Worm (Caenorhabditis elegans) whole organism, L4 larva: Measurements from ENCODE around the gene pak-2.

Experiments
- F26F4.8 ChIP-seq: fragments of 200-800 bp; sonication (Bioruptor generic); conservative IDR thresholded peaks from 2 replicates; pipeline ENCODE4 v1.3.6; 2022; ENCODE audit warnings: missing genetic modification characterization, missing compliant biosample characterization
- F49E8.2 ChIP-seq: sonication (generic microtip); optimal IDR thresholded peaks from 2 replicates; lab custom pipeline; 2016; ENCODE audit warnings: missing compliant biosample characterization, mild to moderate bottlenecking, missing genetic modification characterization, borderline replicate concordance
- Y105C5A.15 ChIP-seq: fragments of 200-800 bp; sonication (Bioruptor generic); IDR thresholded peaks from 2 replicates; pipeline ENCODE4 v1.3.6; 2022; ENCODE audit warnings: missing genetic modification characterization, missing compliant biosample characterization
- Y5F2A.4 ChIP-seq: fragments of 200-800 bp; sonication (Bioruptor generic); optimal IDR thresholded peaks from 2 replicates; lab custom pipeline; 2018; ENCODE audit warnings: mild to moderate bottlenecking, missing genetic modification characterization, missing compliant biosample characterization
- aha-1 ChIP-seq: fragments of 150-350 bp; peaks from one replicate; lab custom pipeline; 2014; ENCODE audit warnings: missing biosample characterization, missing genetic modification characterization
- arid-1 ChIP-seq: fragments of 200-800 bp; sonication (Bioruptor generic); conservative IDR thresholded peaks from 2 replicates; pipeline ENCODE4 v1.3.6; 2022; ENCODE audit warnings: missing genetic modification reagents, missing genetic modification characterization, missing compliant biosample characterization
- ceh-20 ChIP-seq: fragments of 200-800 bp; sonication (Bioruptor generic); IDR thresholded peaks from 2 replicates; pipeline ENCODE4 v1.3.6; 2022; ENCODE audit warnings: missing genetic modification reagents, missing genetic modification characterization, missing compliant biosample characterization
- ceh-44 ChIP-seq: fragments of 200-800 bp; sonication (Bioruptor generic); IDR thresholded peaks from 2 replicates; pipeline ENCODE4 v1.3.6; 2022; ENCODE audit warnings: missing genetic modification reagents, missing genetic modification characterization, missing compliant biosample characterization
- ceh-62 ChIP-seq: sonication (generic microtip); optimal IDR thresholded peaks from 2 replicates; lab custom pipeline; 2017; ENCODE audit warnings: missing biosample characterization, missing genetic modification characterization
- ceh-82 ChIP-seq: sonication (generic microtip); optimal IDR thresholded peaks from 2 replicates; lab custom pipeline; 2017; ENCODE audit warnings: missing biosample characterization, missing genetic modification characterization
- cey-2 ChIP-seq: sonication (generic microtip); optimal IDR thresholded peaks from 3 replicates; lab custom pipeline; 2017; ENCODE audit warnings: missing genetic modification characterization, mild to moderate bottlenecking, missing compliant biosample characterization, antibody characterized with exemption, borderline replicate concordance; ENCODE audit not compliant: insufficient read depth
- ctbp-1 ChIP-seq: fragments of 200-800 bp; sonication (Bioruptor generic); IDR thresholded peaks from 2 replicates; pipeline ENCODE4 v1.3.6; 2022; ENCODE audit warnings: missing genetic modification reagents, missing genetic modification characterization, missing compliant biosample characterization
- daf-8 ChIP-seq: fragments of 200-800 bp; sonication (Bioruptor generic); IDR thresholded peaks from 2 replicates; pipeline ENCODE4 v1.3.6; 2022; ENCODE audit warnings: missing genetic modification characterization, missing compliant biosample characterization
- dmd-8 ChIP-seq: fragments of 200-800 bp; sonication (Bioruptor generic); IDR thresholded peaks from 2 replicates; pipeline ENCODE4 v1.3.6; 2022; ENCODE audit warnings: missing genetic modification characterization, missing compliant biosample characterization
- dmd-9 ChIP-seq: fragments of 200-800 bp; sonication (Bioruptor generic); IDR thresholded peaks from 2 replicates; pipeline ENCODE4 v1.3.6; 2022; ENCODE audit warnings: missing genetic modification reagents, missing genetic modification characterization, missing compliant biosample characterization
- duxl-1 ChIP-seq: sonication (generic microtip); optimal IDR thresholded peaks from 2 replicates; lab custom pipeline; 2016; ENCODE audit warnings: mild to moderate bottlenecking, missing genetic modification characterization, moderate library complexity, missing compliant biosample characterization; ENCODE audit not compliant: poor library complexity
- egl-43 ChIP-seq: fragments of 200-800 bp; sonication (Bioruptor generic); IDR thresholded peaks from 2 replicates; pipeline ENCODE4 v1.3.6; 2022; ENCODE audit warnings: missing genetic modification reagents, missing genetic modification characterization, missing compliant biosample characterization
- fkh-10 ChIP-seq: fragments of 150-350 bp; optimal IDR thresholded peaks from 2 replicates; lab custom pipeline; 2014; ENCODE audit warnings: missing biosample characterization, missing genetic modification reagents, missing genetic modification characterization
- fos-1 ChIP-seq: fragments of 150-350 bp; optimal IDR thresholded peaks from 2 replicates; lab custom pipeline; 2014; ENCODE audit warnings: missing biosample characterization, missing genetic modification characterization
- hif-1 ChIP-seq, 2 experiments: sonication (generic microtip); optimal IDR thresholded peaks; 2 replicates each; lab custom pipeline; 2016 to 2017; ENCODE audit warnings: missing compliant biosample characterization in 2 of 2, missing genetic modification characterization in 2 of 2, missing genetic modification reagents in 2 of 2, missing genotype in 2 of 2, mild to moderate bottlenecking in 1 of 2
- hlh-11 ChIP-seq: fragments of 200-800 bp; sonication (Bioruptor generic); optimal IDR thresholded peaks from 2 replicates; lab custom pipeline; 2018; ENCODE audit warnings: mild to moderate bottlenecking, missing genetic modification characterization, missing compliant biosample characterization
- hmg-1.1 ChIP-seq: fragments of 200-800 bp; sonication (Bioruptor generic); IDR thresholded peaks from 2 replicates; pipeline ENCODE4 v1.3.6; 2022; ENCODE audit warnings: missing genetic modification reagents, missing genetic modification characterization, missing compliant biosample characterization
- lin-13 ChIP-seq: fragments of 150-350 bp; optimal IDR thresholded peaks from 2 replicates; lab custom pipeline; 2014; ENCODE audit warnings: missing biosample characterization, missing genetic modification reagents, missing genetic modification characterization
- lin-29 ChIP-seq: fragments of 200-800 bp; sonication (Bioruptor generic); IDR thresholded peaks from 2 replicates; pipeline ENCODE4 v1.3.6; 2022; ENCODE audit warnings: missing genetic modification reagents, missing genetic modification characterization, missing compliant biosample characterization
- lin-38 ChIP-seq: fragments of 200-800 bp; sonication (Bioruptor generic); IDR thresholded peaks from 2 replicates; pipeline ENCODE4 v1.3.6; 2022; ENCODE audit warnings: missing genetic modification reagents, missing genetic modification characterization, missing compliant biosample characterization
- lsy-2 ChIP-seq, 2 experiments: fragments of 150-350 bp in 1 of 2; sonication (generic microtip) in 1 of 2; optimal IDR thresholded peaks; 2 replicates each; lab custom pipeline; 2014 to 2017; ENCODE audit warnings: missing biosample characterization in 2 of 2, missing genetic modification characterization in 2 of 2
- madf-9 ChIP-seq: fragments of 200-800 bp; sonication (Bioruptor generic); conservative IDR thresholded peaks from 2 replicates; pipeline ENCODE4 v1.3.6; 2022; ENCODE audit warnings: missing genetic modification reagents, missing genetic modification characterization, missing compliant biosample characterization
- mep-1 ChIP-seq: fragments of 150-350 bp; sonication (generic microtip); optimal IDR thresholded peaks from 3 replicates; lab custom pipeline; 2014; ENCODE audit warnings: missing biosample characterization, missing genetic modification characterization
- nhr-11 ChIP-seq: fragments of 150-350 bp; optimal IDR thresholded peaks from 2 replicates; lab custom pipeline; 2014; ENCODE audit warnings: missing biosample characterization, missing genetic modification characterization
- nhr-111 ChIP-seq: fragments of 200-800 bp; sonication (Bioruptor generic); optimal IDR thresholded peaks from 2 replicates; lab custom pipeline; 2018; ENCODE audit warnings: mild to moderate bottlenecking, missing genetic modification characterization, missing compliant biosample characterization
- nhr-6 ChIP-seq: fragments of 150-350 bp; optimal IDR thresholded peaks from 2 replicates; lab custom pipeline; 2014; ENCODE audit warnings: missing biosample characterization, missing genetic modification characterization
- nhr-76 ChIP-seq: fragments of 150-350 bp; optimal IDR thresholded peaks from 2 replicates; lab custom pipeline; 2014; ENCODE audit warnings: missing biosample characterization, missing genetic modification characterization
- nhr-77 ChIP-seq: fragments of 150-350 bp; optimal IDR thresholded peaks from 2 replicates; lab custom pipeline; 2014; ENCODE audit warnings: missing biosample characterization, missing genetic modification characterization
- saeg-2 ChIP-seq: fragments of 200-800 bp; sonication (Bioruptor generic); IDR thresholded peaks from 2 replicates; pipeline ENCODE4 v1.3.6; 2022; ENCODE audit warnings: missing genetic modification reagents, missing genetic modification characterization, missing compliant biosample characterization
- sdz-12 ChIP-seq: fragments of 200-800 bp; sonication (Bioruptor generic); optimal IDR thresholded peaks from 2 replicates; lab custom pipeline; 2018; ENCODE audit warnings: mild to moderate bottlenecking, missing genetic modification characterization, missing compliant biosample characterization
- set-16 ChIP-seq: fragments of 200-800 bp; sonication (Bioruptor generic); IDR thresholded peaks from 2 replicates; pipeline ENCODE4 v1.3.6; 2022; ENCODE audit warnings: missing genetic modification reagents, missing genetic modification characterization, missing compliant biosample characterization
- skn-1 ChIP-seq: fragments of 150-350 bp; optimal IDR thresholded peaks from 2 replicates; lab custom pipeline; 2014; ENCODE audit warnings: missing biosample characterization, missing genetic modification characterization
- spr-1 ChIP-seq: sonication (generic microtip); optimal IDR thresholded peaks from 2 replicates; lab custom pipeline; 2016; ENCODE audit warnings: mild to moderate bottlenecking, missing genetic modification characterization, missing compliant biosample characterization
- unc-62 ChIP-seq, 3 experiments: fragments of 150-350 bp in 1 of 3; sonication (generic microtip); optimal IDR thresholded peaks in 2 of 3; peaks in 1 of 3; 1 replicate in 1 of 3; 2 replicates in 2 of 3; lab custom pipeline; 2014 to 2017; ENCODE audit warnings: missing biosample characterization in 3 of 3, missing genetic modification characterization in 3 of 3, missing genetic modification reagents in 3 of 3, missing genotype in 1 of 3
- vab-7 ChIP-seq: fragments of 200-800 bp; sonication (Bioruptor generic); IDR thresholded peaks from 2 replicates; pipeline ENCODE4 v1.3.6; 2022; ENCODE audit warnings: missing genetic modification reagents, missing genetic modification characterization, missing compliant biosample characterization
- zfp-3 ChIP-seq: fragments of 200-800 bp; sonication (Bioruptor generic); conservative IDR thresholded peaks from 2 replicates; pipeline ENCODE4 v1.3.6; 2022; ENCODE audit warnings: missing genetic modification reagents, missing genetic modification characterization, missing compliant biosample characterization
- ztf-7 ChIP-seq: fragments of 150-350 bp; optimal IDR thresholded peaks from 2 replicates; lab custom pipeline; 2014; ENCODE audit warnings: missing biosample characterization, missing genetic modification characterization

The pak-2 gene

DNA sequence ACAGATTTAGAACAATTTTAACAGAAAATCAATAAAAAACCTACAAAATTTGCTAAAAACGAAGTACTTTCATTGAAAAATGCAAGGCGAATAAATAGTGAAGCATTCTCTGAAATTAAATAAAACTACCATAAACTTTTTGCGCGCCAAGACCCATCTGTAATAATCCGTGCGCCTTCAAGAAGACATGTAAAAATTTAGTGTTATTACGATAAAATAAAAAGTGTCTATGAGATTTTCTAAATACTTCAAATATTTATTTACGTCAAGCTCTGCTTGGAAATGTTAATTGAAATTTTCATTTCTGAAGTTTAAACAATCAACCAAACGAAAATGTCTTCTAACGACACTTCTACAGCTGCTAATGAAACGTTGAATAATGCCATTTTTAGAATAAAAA, 791 bp upstream of the pak-2 start, which contains the start of gene C45B11.9:
C45B11.9 (plus strand) TSS at position 301 of the 400 bp plus-strand sequence.
- TF ChIP-seq duxl-1 (tag; lab: Kevin White, UChicago): no peak
- no peak for TF ChIP-seq lin-13
- TF ChIP-seq nhr-11 (tag; lab: Kevin White, UChicago): no peak
- no peak for TF ChIP-seq sdz-12 (GFP tag; lab: Kevin White, UChicago)
- TF ChIP-seq, all 104 proteins: peak for 0

DNA sequence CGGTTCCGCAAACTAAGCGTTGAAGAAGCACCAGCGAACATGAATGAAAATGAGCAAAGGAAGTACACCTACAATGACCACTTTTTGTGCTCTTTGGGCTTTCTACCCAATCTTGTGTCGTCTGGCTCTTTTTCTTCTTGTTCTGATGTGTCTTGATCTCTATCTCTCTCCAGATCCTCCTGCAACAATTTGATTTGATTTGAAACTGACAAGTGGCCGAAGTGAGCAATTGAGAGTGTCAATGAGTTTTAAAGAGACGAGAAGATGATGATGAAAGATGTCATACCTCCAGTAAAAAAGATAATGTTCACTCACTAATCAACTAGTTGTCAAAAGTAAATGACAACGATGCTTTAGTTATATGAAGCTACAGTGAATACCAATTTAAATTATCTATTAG, 4.5 kb downstream of the pak-2 start, which contains the start of gene pptr-2:
pptr-2 (minus strand) TSS at position 184 of the 400 bp plus-strand sequence.
- TF ChIP-seq unc-62 (GFP tag; optimal IDR thresholded peaks at IDR 0.05 in 1 of 2; lab: Kevin White, UChicago) (peak in 1 of 2 experiments; percentile 74), unc-62 (tag; optimal IDR thresholded peaks at IDR 0.05; lab: Kevin White, UChicago) (no peak), nhr-11 (tag; lab: Kevin White, UChicago) (peak; percentile 58), ctbp-1 (GFP tag; lab: Robert Waterston, UW) (no peak), ceh-20 (GFP tag; lab: Robert Waterston, UW) (0 out of 2 replicates have a peak, but pooled peaks have one; percentile 39)
- TF ChIP-seq, all 104 proteins: peak for 3

DNA sequence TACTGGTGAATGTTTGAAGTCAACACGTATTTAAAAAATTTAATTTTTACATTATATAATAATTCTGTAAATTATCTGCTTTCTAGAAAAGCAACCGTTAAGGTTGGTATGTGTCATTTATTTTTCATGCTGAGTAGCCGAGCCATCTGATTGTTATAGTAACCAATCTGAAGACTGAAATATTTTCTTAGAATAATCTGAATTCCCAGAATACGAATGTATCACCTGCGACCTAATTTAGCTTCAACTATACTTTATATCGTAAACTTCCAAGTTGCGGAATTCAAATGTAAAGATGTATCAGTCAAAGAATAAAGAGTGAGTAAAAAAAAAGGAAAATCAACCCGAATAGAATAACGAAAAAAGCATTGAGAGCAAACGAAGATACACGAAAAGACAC, 6.0 kb downstream of the pak-2 start:
- TF ChIP-seq fos-1 (tag; lab: Kevin White, UChicago) (no peak), aha-1 (tag; lab: Kevin White, UChicago) (peak; percentile 72), arid-1 (GFP tag; lab: Robert Waterston, UW) (no peak), fkh-10 (GFP tag; lab: Kevin White, UChicago) (peak; percentile 11)

DNA sequence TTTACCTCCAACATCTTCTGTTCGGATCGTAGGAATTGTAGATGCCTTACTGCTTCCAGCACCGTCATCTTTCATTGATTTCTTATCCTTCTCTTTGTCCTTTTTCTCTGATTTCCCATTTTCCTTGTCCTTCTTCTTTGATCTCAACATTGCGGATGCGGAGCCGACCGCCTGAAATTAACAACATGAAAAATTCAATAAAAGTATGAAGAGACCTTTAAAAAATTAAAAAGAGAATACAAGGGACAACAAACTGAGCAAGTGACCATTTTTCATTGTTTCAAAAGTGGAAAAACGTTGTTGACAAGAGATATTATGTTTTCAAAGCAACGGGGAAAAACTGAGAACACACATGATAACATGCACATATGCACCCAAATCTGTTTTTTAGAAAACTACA, 8.6 kb downstream of the pak-2 start:
- TF ChIP-seq hif-1 (tag; optimal IDR thresholded peaks at IDR 0.05; lab: Kevin White, UChicago) (no peak), unc-62 (GFP tag; optimal IDR thresholded peaks at IDR 0.05 in 1 of 2; lab: Kevin White, UChicago) (peak in 1 of 2 experiments; percentile 93), unc-62 (tag; optimal IDR thresholded peaks at IDR 0.05; lab: Kevin White, UChicago) (no peak), ztf-7 (tag; lab: Kevin White, UChicago) (no peak)

DNA sequence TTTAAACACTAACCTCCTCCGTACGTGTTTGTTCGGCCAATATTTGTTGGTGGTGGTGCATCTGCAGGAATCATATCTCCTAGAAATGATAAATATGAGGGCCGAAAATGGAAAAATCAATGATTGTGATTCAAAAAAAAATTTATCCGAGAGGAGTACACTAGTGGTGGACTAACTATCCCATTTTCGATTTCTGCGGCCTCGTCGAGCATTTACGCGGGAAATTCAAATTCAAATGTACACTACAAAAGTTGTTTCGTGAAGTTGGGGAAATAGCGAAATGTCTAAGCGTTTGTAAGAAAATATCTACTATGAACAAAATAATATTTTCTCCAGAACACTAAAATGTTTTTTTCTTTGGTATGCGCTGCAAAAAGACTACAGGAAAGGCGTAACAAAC, 9.9 kb downstream of the pak-2 start:
- TF ChIP-seq spr-1 (peak; percentile 41), hlh-11 (peak; percentile 2), dmd-9 (GFP tag; lab: Robert Waterston, UW) (peak; percentile 69), madf-9 (0 out of 2 replicates have a peak, but pooled peaks have one; percentile 17), skn-1 (tag; lab: Kevin White, UChicago) (no peak), lin-38 (GFP tag; lab: Robert Waterston, UW) (peak; percentile 69), nhr-76 (tag; lab: Kevin White, UChicago) (no peak), daf-8 (GFP tag; lab: Robert Waterston, UW) (no peak), set-16 (GFP tag; lab: Robert Waterston, UW) (no peak), dmd-8 (GFP tag; lab: Robert Waterston, UW) (no peak), Y105C5A.15 (no peak), nhr-6 (peak; percentile 46), saeg-2 (GFP tag; lab: Robert Waterston, UW) (no peak), sdz-12 (GFP tag; lab: Kevin White, UChicago) (no peak), nhr-111 (no peak), mep-1 (tag; lab: Kevin White, UChicago) (peak; percentile 24), Y5F2A.4 (GFP tag; lab: Kevin White, UChicago) (no peak), zfp-3 (GFP tag; lab: Robert Waterston, UW) (0 out of 2 replicates have a peak, but pooled peaks have one; percentile 49), vab-7 (no peak), F26F4.8 (GFP tag; lab: Robert Waterston, UW) (no peak), egl-43 (GFP tag; lab: Robert Waterston, UW) (no peak), ceh-44 (GFP tag; lab: Robert Waterston, UW) (no peak), ceh-82 (tag; lab: Kevin White, UChicago) (no peak), ceh-62 (tag; lab: Kevin White, UChicago) (no peak), cey-2 (no peak), lin-29 (GFP tag; lab: Robert Waterston, UW) (no peak), F49E8.2 (tag; lab: Kevin White, UChicago) (peak; percentile 27), lin-13 (no peak), hmg-1.1 (GFP tag; lab: Robert Waterston, UW) (no peak), lsy-2 (tag; optimal IDR thresholded peaks at IDR 0.05; lab: Kevin White, UChicago) (peak in 1 of 2 experiments; percentile 70), nhr-77 (tag; lab: Kevin White, UChicago) (no peak)
